Worm (Caenorhabditis elegans) whole organism, L4 larva: Measurements from ENCODE around the gene srsx-28.
A peak's percentile ranks its signal among the peaks of the same experiment; 100 is the strongest.

Experiments used
- F10B5.3 ChIP-seq: sonication (generic microtip); optimal IDR thresholded peaks from 2 replicates; lab custom pipeline; 2016; ENCODE audit warnings: mild to moderate bottlenecking, missing genetic modification characterization, missing compliant biosample characterization
- F49E8.2 ChIP-seq: sonication (generic microtip); optimal IDR thresholded peaks from 2 replicates; lab custom pipeline; 2016; ENCODE audit warnings: missing compliant biosample characterization, mild to moderate bottlenecking, missing genetic modification characterization, borderline replicate concordance
- T26A8.4 ChIP-seq: fragments of 200-800 bp; sonication (Bioruptor generic); IDR thresholded peaks from 2 replicates; pipeline ENCODE4 v1.3.6; 2022; ENCODE audit warnings: missing genetic modification characterization, missing compliant biosample characterization
- Y105C5A.15 ChIP-seq: fragments of 200-800 bp; sonication (Bioruptor generic); IDR thresholded peaks from 2 replicates; pipeline ENCODE4 v1.3.6; 2022; ENCODE audit warnings: missing genetic modification characterization, missing compliant biosample characterization
- Y48G9A.11 ChIP-seq: fragments of 200-800 bp; sonication (Bioruptor generic); IDR thresholded peaks from 2 replicates; pipeline ENCODE4 v1.3.6; 2022; ENCODE audit warnings: missing genetic modification reagents, missing genetic modification characterization, missing compliant biosample characterization
- aha-1 ChIP-seq: fragments of 150-350 bp; peaks from one replicate; lab custom pipeline; 2014; ENCODE audit warnings: missing biosample characterization, missing genetic modification characterization
- aly-2 ChIP-seq: sonication (generic microtip); optimal IDR thresholded peaks from 2 replicates; lab custom pipeline; 2018; ENCODE audit warnings: missing biosample characterization, missing genetic modification characterization
- attf-4 ChIP-seq: sonication (generic microtip); optimal IDR thresholded peaks from 3 replicates; lab custom pipeline; 2017; ENCODE audit warnings: missing biosample characterization, missing genetic modification characterization
- ceh-28 ChIP-seq: fragments of 150-350 bp; optimal IDR thresholded peaks from 2 replicates; lab custom pipeline; 2014; ENCODE audit warnings: missing biosample characterization, missing genetic modification reagents, missing genetic modification characterization
- cey-2 ChIP-seq: sonication (generic microtip); optimal IDR thresholded peaks from 3 replicates; lab custom pipeline; 2017; ENCODE audit warnings: missing genetic modification characterization, mild to moderate bottlenecking, missing compliant biosample characterization, antibody characterized with exemption, borderline replicate concordance; ENCODE audit not compliant: insufficient read depth
- daf-16 ChIP-seq, 3 experiments: sonication (generic microtip); optimal IDR thresholded peaks; 2 replicates each; lab custom pipeline; 2016 to 2017; ENCODE audit warnings: missing genetic modification characterization in 3 of 3, missing genetic modification reagents in 3 of 3, mild to moderate bottlenecking in 2 of 3, missing compliant biosample characterization in 2 of 3, missing biosample characterization in 1 of 3, moderate library complexity in 1 of 3
- dmd-6 ChIP-seq: fragments of 200-800 bp; sonication (Bioruptor generic); IDR thresholded peaks from 2 replicates; pipeline ENCODE4 v1.3.6; 2022; ENCODE audit warnings: missing genetic modification reagents, missing genetic modification characterization, missing compliant biosample characterization
- dmd-9 ChIP-seq: fragments of 200-800 bp; sonication (Bioruptor generic); IDR thresholded peaks from 2 replicates; pipeline ENCODE4 v1.3.6; 2022; ENCODE audit warnings: missing genetic modification reagents, missing genetic modification characterization, missing compliant biosample characterization
- dpl-1 ChIP-seq: fragments of 150-350 bp; optimal IDR thresholded peaks from 2 replicates; lab custom pipeline; 2014; ENCODE audit warnings: missing biosample characterization, missing genetic modification reagents, missing genetic modification characterization
- dve-1 ChIP-seq: sonication (generic microtip); optimal IDR thresholded peaks from 2 replicates; lab custom pipeline; 2017; ENCODE audit warnings: antibody characterized with exemption, mild to moderate bottlenecking, missing genetic modification characterization, missing compliant biosample characterization; ENCODE audit not compliant: insufficient read depth
- egl-27 ChIP-seq: sonication (generic microtip); optimal IDR thresholded peaks from 3 replicates; lab custom pipeline; 2017; ENCODE audit warnings: missing biosample characterization, missing genetic modification reagents, missing genetic modification characterization
- fkh-10 ChIP-seq: fragments of 150-350 bp; optimal IDR thresholded peaks from 2 replicates; lab custom pipeline; 2014; ENCODE audit warnings: missing biosample characterization, missing genetic modification reagents, missing genetic modification characterization
- hif-1 ChIP-seq, 2 experiments: sonication (generic microtip); optimal IDR thresholded peaks; 2 replicates each; lab custom pipeline; 2016 to 2017; ENCODE audit warnings: missing compliant biosample characterization in 2 of 2, missing genetic modification characterization in 2 of 2, missing genetic modification reagents in 2 of 2, missing genotype in 2 of 2, mild to moderate bottlenecking in 1 of 2
- hlh-11 ChIP-seq: fragments of 200-800 bp; sonication (Bioruptor generic); optimal IDR thresholded peaks from 2 replicates; lab custom pipeline; 2018; ENCODE audit warnings: mild to moderate bottlenecking, missing genetic modification characterization, missing compliant biosample characterization
- hlh-30 ChIP-seq: sonication (generic microtip); optimal IDR thresholded peaks from 2 replicates; lab custom pipeline; 2017; ENCODE audit warnings: antibody characterized with exemption, mild to moderate bottlenecking, missing genetic modification characterization, missing compliant biosample characterization; ENCODE audit not compliant: insufficient read depth
- lin-13 ChIP-seq: fragments of 150-350 bp; optimal IDR thresholded peaks from 2 replicates; lab custom pipeline; 2014; ENCODE audit warnings: missing biosample characterization, missing genetic modification reagents, missing genetic modification characterization
- lin-15B ChIP-seq: fragments of 150-350 bp; sonication (generic microtip); optimal IDR thresholded peaks from 3 replicates; lab custom pipeline; 2014; ENCODE audit warnings: missing biosample characterization, missing genetic modification characterization
- madf-9 ChIP-seq: fragments of 200-800 bp; sonication (Bioruptor generic); conservative IDR thresholded peaks from 2 replicates; pipeline ENCODE4 v1.3.6; 2022; ENCODE audit warnings: missing genetic modification reagents, missing genetic modification characterization, missing compliant biosample characterization
- mep-1 ChIP-seq: fragments of 150-350 bp; sonication (generic microtip); optimal IDR thresholded peaks from 3 replicates; lab custom pipeline; 2014; ENCODE audit warnings: missing biosample characterization, missing genetic modification characterization
- mxl-2 ChIP-seq: fragments of 200-800 bp; sonication (Bioruptor generic); conservative IDR thresholded peaks from 2 replicates; pipeline ENCODE4 v1.3.6; 2022; ENCODE audit warnings: missing genetic modification reagents, missing genetic modification characterization, missing compliant biosample characterization
- mxl-3 ChIP-seq: fragments of 200-800 bp; sonication (Bioruptor generic); optimal IDR thresholded peaks from 2 replicates; lab custom pipeline; 2018; ENCODE audit warnings: mild to moderate bottlenecking, missing genetic modification characterization, missing compliant biosample characterization
- nhr-10 ChIP-seq: fragments of 150-350 bp; optimal IDR thresholded peaks from 2 replicates; lab custom pipeline; 2014; ENCODE audit warnings: missing biosample characterization, missing genetic modification characterization
- nhr-111 ChIP-seq: fragments of 200-800 bp; sonication (Bioruptor generic); optimal IDR thresholded peaks from 2 replicates; lab custom pipeline; 2018; ENCODE audit warnings: mild to moderate bottlenecking, missing genetic modification characterization, missing compliant biosample characterization
- nhr-237 ChIP-seq: sonication (generic microtip); optimal IDR thresholded peaks from 2 replicates; lab custom pipeline; 2017; ENCODE audit warnings: missing biosample characterization, missing genetic modification characterization
- nhr-28 ChIP-seq: fragments of 150-350 bp; optimal IDR thresholded peaks from 2 replicates; lab custom pipeline; 2014; ENCODE audit warnings: missing biosample characterization, missing genetic modification characterization
- nhr-42 ChIP-seq: fragments of 200-800 bp; sonication (Bioruptor generic); IDR thresholded peaks from 2 replicates; pipeline ENCODE4 v1.3.6; 2022; ENCODE audit warnings: missing genetic modification characterization, missing compliant biosample characterization
- nhr-76 ChIP-seq: fragments of 150-350 bp; optimal IDR thresholded peaks from 2 replicates; lab custom pipeline; 2014; ENCODE audit warnings: missing biosample characterization, missing genetic modification characterization
- rbr-2 ChIP-seq: sonication (generic microtip); optimal IDR thresholded peaks from 2 replicates; lab custom pipeline; 2016; ENCODE audit warnings: missing genotype, missing genetic modification characterization, missing compliant biosample characterization
- sdz-12 ChIP-seq: fragments of 200-800 bp; sonication (Bioruptor generic); optimal IDR thresholded peaks from 2 replicates; lab custom pipeline; 2018; ENCODE audit warnings: mild to moderate bottlenecking, missing genetic modification characterization, missing compliant biosample characterization
- spr-1 ChIP-seq: sonication (generic microtip); optimal IDR thresholded peaks from 2 replicates; lab custom pipeline; 2016; ENCODE audit warnings: mild to moderate bottlenecking, missing genetic modification characterization, missing compliant biosample characterization
- unc-62 ChIP-seq, 3 experiments: fragments of 150-350 bp in 1 of 3; sonication (generic microtip); optimal IDR thresholded peaks in 2 of 3; peaks in 1 of 3; 1 replicate in 1 of 3; 2 replicates in 2 of 3; lab custom pipeline; 2014 to 2017; ENCODE audit warnings: missing biosample characterization in 3 of 3, missing genetic modification characterization in 3 of 3, missing genetic modification reagents in 3 of 3, missing genotype in 1 of 3
- zip-11 ChIP-seq: fragments of 200-800 bp; sonication (Bioruptor generic); IDR thresholded peaks from 2 replicates; pipeline ENCODE4 v1.3.6; 2022; ENCODE audit warnings: missing genetic modification characterization, missing compliant biosample characterization
- zip-2 ChIP-seq: fragments of 150-350 bp; optimal IDR thresholded peaks from 2 replicates; lab custom pipeline; 2014; ENCODE audit warnings: missing biosample characterization, missing genetic modification characterization
- ztf-11 ChIP-seq: fragments of 150-350 bp; optimal IDR thresholded peaks from 2 replicates; lab custom pipeline; 2014; ENCODE audit warnings: missing biosample characterization, missing genetic modification characterization
- ztf-7 ChIP-seq: fragments of 150-350 bp; optimal IDR thresholded peaks from 2 replicates; lab custom pipeline; 2014; ENCODE audit warnings: missing biosample characterization, missing genetic modification characterization

srsx-28 gene

ce11 chrV:10178166-10178565, 25.8 kb downstream of the srsx-28 start (continued):
- peak; percentile 59 for TF ChIP-seq hlh-11
- peak; percentile 24 for TF ChIP-seq mxl-3 (GFP tag; lab: Kevin White, UChicago)
- TF ChIP-seq dmd-9 = no peak
- no peak for TF ChIP-seq nhr-237
- TF ChIP-seq T26A8.4 = no peak
- TF ChIP-seq Y48G9A.11 = no peak
- TF ChIP-seq sdz-12 (GFP tag; lab: Kevin White, UChicago) = no peak
- no peak for TF ChIP-seq aly-2 (tag; lab: Kevin White, UChicago)
- peak; percentile 53 for TF ChIP-seq fkh-10
- no peak for TF ChIP-seq cey-2 (tag; lab: Kevin White, UChicago)
- no peak for TF ChIP-seq ztf-11 (tag; lab: Kevin White, UChicago)
- TF ChIP-seq nhr-42 (GFP tag; lab: Robert Waterston, UW) = no peak
- no peak for TF ChIP-seq unc-62 (GFP tag; optimal IDR thresholded peaks at IDR 0.05 in 1 of 2; lab: Kevin White, UChicago)
- TF ChIP-seq unc-62 (tag; optimal IDR thresholded peaks at IDR 0.05; lab: Kevin White, UChicago) = no peak
- TF ChIP-seq nhr-76 (tag; lab: Kevin White, UChicago) = no peak
- TF ChIP-seq F49E8.2 = no peak
- no peak for TF ChIP-seq aha-1
- no peak for TF ChIP-seq egl-27
- peak; percentile 27 for TF ChIP-seq dpl-1 (GFP tag; lab: Kevin White, UChicago)
- no peak for TF ChIP-seq mxl-2 (GFP tag; lab: Robert Waterston, UW)

ce11 chrV:10179235-10179634, 26.9 kb downstream of the srsx-28 start, which contains the start of gene cul-5:
TSS of gene cul-5 (plus strand) at chrV:10179535.
- TF ChIP-seq F10B5.3 (tag; lab: Kevin White, UChicago) (no peak), dve-1 (peak; percentile 4), attf-4 (tag; lab: Kevin White, UChicago) (no peak), mxl-2 (GFP tag; lab: Robert Waterston, UW) (no peak), zip-2 (tag; lab: Kevin White, UChicago) (no peak), hif-1 (tag; optimal IDR thresholded peaks at IDR 0.05; lab: Kevin White, UChicago) (peak in 1 of 2 experiments; percentile 74), lin-15B (no peak), mep-1 (tag; lab: Kevin White, UChicago) (no peak), nhr-28 (peak; percentile 27), daf-16 (GFP tag; optimal IDR thresholded peaks at IDR 0.05; lab: Kevin White, UChicago) (no peak), daf-16 (tag; optimal IDR thresholded peaks at IDR 0.05; lab: Kevin White, UChicago) (peak; percentile 49), spr-1 (no peak), ceh-28 (tag; lab: Kevin White, UChicago) (no peak), zip-11 (GFP tag; lab: Robert Waterston, UW) (no peak), rbr-2 (no peak), Y105C5A.15 (no peak), unc-62 (GFP tag; optimal IDR thresholded peaks at IDR 0.05 in 1 of 2; lab: Kevin White, UChicago) (no peak), unc-62 (tag; optimal IDR thresholded peaks at IDR 0.05; lab: Kevin White, UChicago) (no peak), dmd-6 (no peak), lin-13 (GFP tag; lab: Kevin White, UChicago) (no peak), T26A8.4 (no peak), nhr-10 (tag; lab: Kevin White, UChicago) (no peak), ztf-7 (no peak), aly-2 (tag; lab: Kevin White, UChicago) (no peak), hlh-30 (tag; lab: Kevin White, UChicago) (no peak), madf-9 (GFP tag; lab: Robert Waterston, UW) (no peak), nhr-111 (GFP tag; lab: Kevin White, UChicago) (no peak)
